Worm (Caenorhabditis elegans) whole organism, mixed stage, embryonic: ENCODE results near the gene chil-27.

Source experiments
- blmp-1 ChIP-seq: fragments of 150-350 bp; optimal IDR thresholded peaks from 2 replicates; lab custom pipeline; 2014; ENCODE audit warnings: missing biosample characterization, missing genetic modification characterization
- ceh-39 ChIP-seq: fragments of 150-350 bp; optimal IDR thresholded peaks from 2 replicates; lab custom pipeline; 2014; ENCODE audit warnings: missing biosample characterization, missing genetic modification characterization
- ceh-43 ChIP-seq: fragments of 200-800 bp; sonication (Bioruptor generic); optimal IDR thresholded peaks from 2 replicates; lab custom pipeline; 2018; ENCODE audit warnings: mild to moderate bottlenecking, missing genetic modification characterization, moderate library complexity, missing compliant biosample characterization
- ceh-83 ChIP-seq: fragments of 200-800 bp; sonication (Bioruptor generic); optimal IDR thresholded peaks from 2 replicates; lab custom pipeline; 2018; ENCODE audit warnings: mild to moderate bottlenecking, missing genetic modification characterization, missing compliant biosample characterization
- ces-1 ChIP-seq: fragments of 150-350 bp; optimal IDR thresholded peaks from 2 replicates; lab custom pipeline; 2014; ENCODE audit warnings: missing biosample characterization, missing genetic modification reagents, missing genetic modification characterization
- cnd-1 ChIP-seq: fragments of 200-800 bp; sonication (Bioruptor generic); optimal IDR thresholded peaks from 2 replicates; lab custom pipeline; 2018; ENCODE audit warnings: mild to moderate bottlenecking, missing genetic modification characterization, missing compliant biosample characterization
- drap-1 ChIP-seq: fragments of 200-800 bp; sonication (Bioruptor generic); optimal IDR thresholded peaks from 3 replicates; lab custom pipeline; 2018; ENCODE audit warnings: mild to moderate bottlenecking, missing genetic modification characterization, missing compliant biosample characterization
- elt-1 ChIP-seq: sonication (generic microtip); optimal IDR thresholded peaks from 2 replicates; lab custom pipeline; 2017; ENCODE audit warnings: missing genetic modification characterization, mild to moderate bottlenecking, missing compliant biosample characterization, antibody characterized with exemption, moderate library complexity, borderline replicate concordance; ENCODE audit not compliant: insufficient read depth
- elt-3 ChIP-seq: fragments of 150-350 bp; optimal IDR thresholded peaks from 2 replicates; lab custom pipeline; 2014; ENCODE audit warnings: missing biosample characterization, missing genetic modification characterization
- flh-1 ChIP-seq: fragments of 200-800 bp; sonication (Bioruptor generic); optimal IDR thresholded peaks from 2 replicates; lab custom pipeline; 2018; ENCODE audit warnings: mild to moderate bottlenecking, missing genetic modification characterization, moderate library complexity, missing compliant biosample characterization
- ham-2 ChIP-seq: fragments of 200-800 bp; sonication (Bioruptor generic); optimal IDR thresholded peaks from 2 replicates; lab custom pipeline; 2018; ENCODE audit warnings: mild to moderate bottlenecking, missing genetic modification characterization, missing compliant biosample characterization
- hlh-1 ChIP-seq: fragments of 150-350 bp; optimal IDR thresholded peaks from 2 replicates; lab custom pipeline; 2014; ENCODE audit warnings: missing biosample characterization, missing genetic modification reagents, missing genetic modification characterization
- lin-13 ChIP-seq: fragments of 150-350 bp; optimal IDR thresholded peaks from 2 replicates; lab custom pipeline; 2014; ENCODE audit warnings: missing biosample characterization, missing genetic modification characterization
- lin-32 ChIP-seq: fragments of 200-800 bp; sonication (Bioruptor generic); optimal IDR thresholded peaks from 2 replicates; lab custom pipeline; 2018; ENCODE audit warnings: mild to moderate bottlenecking, missing genetic modification characterization, missing compliant biosample characterization
- lsy-2 ChIP-seq: fragments of 150-350 bp; optimal IDR thresholded peaks from 2 replicates; lab custom pipeline; 2014; ENCODE audit warnings: missing biosample characterization, missing genetic modification characterization
- mab-5 ChIP-seq: fragments of 150-350 bp; optimal IDR thresholded peaks from 2 replicates; lab custom pipeline; 2014; ENCODE audit warnings: missing biosample characterization, missing genetic modification characterization
- mep-1 ChIP-seq: fragments of 150-350 bp; optimal IDR thresholded peaks from 2 replicates; lab custom pipeline; 2017; ENCODE audit warnings: missing biosample characterization, missing genetic modification reagents, missing genetic modification characterization, inconsistent platforms
- nhr-12 ChIP-seq: fragments of 150-350 bp; optimal IDR thresholded peaks from 2 replicates; lab custom pipeline; 2014; ENCODE audit warnings: missing biosample characterization, missing genetic modification characterization
- nhr-2 ChIP-seq: fragments of 150-350 bp; optimal IDR thresholded peaks from 2 replicates; lab custom pipeline; 2014; ENCODE audit warnings: missing biosample characterization, missing genetic modification characterization
- nhr-237 ChIP-seq: fragments of 150-350 bp; optimal IDR thresholded peaks from 2 replicates; lab custom pipeline; 2014; ENCODE audit warnings: missing biosample characterization, missing genetic modification characterization
- nhr-28 ChIP-seq: fragments of 150-350 bp; optimal IDR thresholded peaks from 2 replicates; lab custom pipeline; 2014; ENCODE audit warnings: missing biosample characterization, missing genetic modification characterization
- sem-2 ChIP-seq: fragments of 200-800 bp; sonication (Bioruptor generic); optimal IDR thresholded peaks from 2 replicates; lab custom pipeline; 2018; ENCODE audit warnings: mild to moderate bottlenecking, missing genetic modification characterization, missing compliant biosample characterization
- snpc-4 ChIP-seq: fragments of 150-350 bp; optimal IDR thresholded peaks from 2 replicates; lab custom pipeline; 2014; ENCODE audit warnings: missing biosample characterization, missing genetic modification characterization
- sptf-1 ChIP-seq: sonication (generic microtip); optimal IDR thresholded peaks from 2 replicates; lab custom pipeline; 2017; ENCODE audit warnings: mild to moderate bottlenecking, missing genetic modification characterization, moderate library complexity, missing compliant biosample characterization
- tbx-8 ChIP-seq: fragments of 200-800 bp; sonication (Bioruptor generic); optimal IDR thresholded peaks from 2 replicates; lab custom pipeline; 2018; ENCODE audit warnings: mild to moderate bottlenecking, missing genetic modification characterization, moderate library complexity, missing compliant biosample characterization
- unc-120 ChIP-seq: sonication (generic microtip); optimal IDR thresholded peaks from 2 replicates; lab custom pipeline; 2017; ENCODE audit warnings: missing genetic modification characterization, missing compliant biosample characterization; ENCODE audit not compliant: poor library complexity, severe bottlenecking
- zip-8 ChIP-seq: fragments of 150-350 bp; optimal IDR thresholded peaks from 2 replicates; lab custom pipeline; 2014; ENCODE audit warnings: missing biosample characterization, missing genetic modification characterization
- ztf-11 ChIP-seq: fragments of 150-350 bp; optimal IDR thresholded peaks from 2 replicates; lab custom pipeline; 2014; ENCODE audit warnings: missing biosample characterization, missing genetic modification characterization

The chil-27 gene

ce11 chrII:9516836-9517235, 39.2 kb downstream of the chil-27 start, which contains the start of gene gcy-1:
TSS of gene gcy-1 (minus strand) at chrII:9516936.
- TF ChIP-seq lin-32 (GFP tag; lab: Kevin White, UChicago) (no peak), nhr-28 (tag; lab: Kevin White, UChicago) (no peak), elt-3 (tag; lab: Kevin White, UChicago) (no peak), ham-2 (GFP tag; lab: Kevin White, UChicago) (no peak), hlh-1 (tag; lab: Kevin White, UChicago) (no peak), lin-13 (tag; lab: Kevin White, UChicago) (no peak), ceh-43 (no peak), mep-1 (no peak), snpc-4 (no peak)

ce11 chrII:9518781-9519180, 41.1 kb downstream of the chil-27 start, which contains the start of the genes sfxn-1.1 and AH6.3:
TSS of gene sfxn-1.1 (minus strand) at chrII:9518881.
TSS of gene AH6.3 (plus strand) at chrII:9519055.
- TF ChIP-seq ceh-43, result no peak
- no peak for TF ChIP-seq sem-2 (GFP tag; lab: Kevin White, UChicago)
- TF ChIP-seq ceh-39 (tag; lab: Kevin White, UChicago), result no peak
- no peak for TF ChIP-seq mab-5 (tag; lab: Kevin White, UChicago)
- no peak for TF ChIP-seq unc-120
- TF ChIP-seq ham-2 (GFP tag; lab: Kevin White, UChicago), result no peak
- no peak for TF ChIP-seq cnd-1 (tag; lab: Kevin White, UChicago)
- TF ChIP-seq nhr-2 (tag; lab: Kevin White, UChicago), result no peak
- TF ChIP-seq nhr-12 (tag; lab: Kevin White, UChicago), result no peak
- TF ChIP-seq flh-1 (GFP tag; lab: Kevin White, UChicago), result no peak
- no peak for TF ChIP-seq hlh-1 (tag; lab: Kevin White, UChicago)
- TF ChIP-seq tbx-8 (GFP tag; lab: Kevin White, UChicago), result no peak
- TF ChIP-seq lin-32 (GFP tag; lab: Kevin White, UChicago), result no peak
- TF ChIP-seq ceh-83 (GFP tag; lab: Kevin White, UChicago), result no peak

- TF ChIP-seq elt-1 (tag; lab: Kevin White, UChicago) (no peak), blmp-1 (tag; lab: Kevin White, UChicago) (no peak), mab-5 (tag; lab: Kevin White, UChicago) (no peak), flh-1 (GFP tag; lab: Kevin White, UChicago) (no peak), ceh-43 (no peak), nhr-2 (tag; lab: Kevin White, UChicago) (no peak), ces-1 (GFP tag; lab: Kevin White, UChicago) (no peak), lin-13 (tag; lab: Kevin White, UChicago) (no peak), ceh-83 (GFP tag; lab: Kevin White, UChicago) (no peak), ceh-39 (tag; lab: Kevin White, UChicago) (no peak), tbx-8 (GFP tag; lab: Kevin White, UChicago) (no peak), nhr-237 (tag; lab: Kevin White, UChicago) (no peak), lsy-2 (tag; lab: Kevin White, UChicago) (no peak), cnd-1 (tag; lab: Kevin White, UChicago) (no peak), zip-8 (no peak)
These were observed 43.9 kb downstream of the chil-27 start, which contains the start of gene sra-1 for ce11 chrII:9521570-9521969. TSS of gene sra-1 (minus strand) at chrII:9521670.

- TF ChIP-seq drap-1 (GFP tag; lab: Kevin White, UChicago), result no peak
- TF ChIP-seq mep-1, result no peak
- TF ChIP-seq sptf-1, result no peak
- no peak for TF ChIP-seq elt-3 (tag; lab: Kevin White, UChicago)
- TF ChIP-seq blmp-1 (tag; lab: Kevin White, UChicago), result no peak
- no peak for TF ChIP-seq lin-32 (GFP tag; lab: Kevin White, UChicago)
- no peak for TF ChIP-seq sem-2 (GFP tag; lab: Kevin White, UChicago)
- no peak for TF ChIP-seq hlh-1 (tag; lab: Kevin White, UChicago)
- TF ChIP-seq ceh-39 (tag; lab: Kevin White, UChicago), result no peak
- TF ChIP-seq ces-1 (GFP tag; lab: Kevin White, UChicago), result no peak
- no peak for TF ChIP-seq mab-5 (tag; lab: Kevin White, UChicago)
- TF ChIP-seq nhr-237 (tag; lab: Kevin White, UChicago), result no peak
- no peak for TF ChIP-seq lin-13 (tag; lab: Kevin White, UChicago)
- TF ChIP-seq zip-8, result no peak
- TF ChIP-seq lsy-2 (tag; lab: Kevin White, UChicago), result no peak
- no peak for TF ChIP-seq cnd-1 (tag; lab: Kevin White, UChicago)
- no peak for TF ChIP-seq ztf-11 (tag; lab: Kevin White, UChicago)
- no peak for TF ChIP-seq elt-1 (tag; lab: Kevin White, UChicago)
These were observed 45.3 kb downstream of the chil-27 start, which contains the start of gene AH6.17 for ce11 chrII:9522986-9523385. TSS of gene AH6.17 (plus strand) at chrII:9523170.
